Fruit fly (Drosophila melanogaster) Kc167 (cell line): Measurements from ENCODE around the gene obst-F.

Experiments
- Sin3A ChIP-seq: fragments of >200 bp; optimal IDR thresholded peaks from 2 replicates; lab custom pipeline; 2018; ENCODE audit warnings: missing external identifiers
- h ChIP-seq: fragments of >200 bp; optimal IDR thresholded peaks from 3 replicates; lab custom pipeline; 2018; ENCODE audit warnings: missing external identifiers
- insv ChIP-seq: fragments of >200 bp; optimal IDR thresholded peaks from 3 replicates; lab custom pipeline; 2018; ENCODE audit warnings: missing external identifiers
- psq ChIP-seq: fragments of >200 bp; optimal IDR thresholded peaks from 2 replicates; lab custom pipeline; 2017; ENCODE audit warnings: missing external identifiers

- TF ChIP-seq psq (lab: Kevin White, UChicago) (no peak), h (lab: Kevin White, UChicago) (no peak), Sin3A (lab: Kevin White, UChicago) (no peak), insv (no peak)
These were observed 5.6 kb upstream of the obst-F start, which contains the start of gene CG6996 for dm6 chr3L:20206950-20207584.
